Worm (Caenorhabditis elegans): ENCODE results near the gene mep-1.
A peak's percentile ranks its signal among the peaks of the same experiment; 100 is the strongest.

The mep-1 gene

DNA sequence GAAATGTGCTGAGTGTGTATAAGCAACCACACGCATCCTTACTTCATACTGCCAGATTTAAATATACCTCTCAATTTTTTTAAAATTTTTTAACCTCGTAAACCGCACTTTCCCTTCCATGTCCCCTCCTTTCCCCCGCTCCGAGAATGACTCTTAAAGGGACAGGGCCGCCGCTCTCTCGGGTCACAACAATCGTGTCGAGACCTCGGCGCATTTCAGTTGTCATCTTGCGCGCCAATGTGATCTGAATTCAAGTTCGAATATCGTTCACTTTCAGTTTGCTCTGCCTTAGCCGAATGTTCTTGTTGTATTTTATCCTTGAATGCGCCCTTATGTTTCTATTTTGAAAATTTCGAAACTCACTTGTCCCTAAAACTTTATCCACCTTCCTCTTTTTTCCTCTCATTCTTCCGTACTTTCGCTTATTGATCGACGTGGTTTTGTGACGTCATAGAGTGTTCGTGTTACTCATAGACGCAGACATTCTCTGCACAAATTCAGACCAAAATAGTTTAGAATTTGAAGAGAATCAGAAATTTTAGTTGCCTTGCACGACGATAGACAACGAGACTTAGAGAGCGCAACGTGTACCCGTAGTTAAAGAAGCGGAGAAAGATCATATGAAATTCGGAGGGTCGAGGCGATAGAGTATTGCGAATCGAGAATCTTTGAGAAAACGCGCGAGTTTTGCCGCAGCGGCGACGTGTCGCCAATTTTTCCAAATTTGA, 2.1 kb upstream of the mep-1 start (continued):
- peak; percentile 77 for TF ChIP-seq xbp-1 (tag; optimal IDR thresholded peaks at IDR 0.05)
- TF ChIP-seq hpl-2 (GFP tag; optimal IDR thresholded peaks at IDR 0.05) = peak; percentile 32
- peak; percentile 77 for TF ChIP-seq jun-1 (tag; optimal IDR thresholded peaks at IDR 0.05)
- peak; percentile 98 for TF ChIP-seq mep-1 (tag; optimal IDR thresholded peaks at IDR 0.05)
- no peak for TF ChIP-seq ceh-63 (GFP tag; optimal IDR thresholded peaks at IDR 0.05)
- no peak for TF ChIP-seq ets-5 (GFP tag; IDR thresholded peaks at IDR 0.05)
- TF ChIP-seq mdl-1 (tag; optimal IDR thresholded peaks at IDR 0.05) = peak in 1 of 2 experiments; percentile 66
- peak; percentile 25; the same call in 1 of the 2 replicates for TF ChIP-seq grh-1 (GFP tag; IDR thresholded peaks at IDR 0.05)
- peak; percentile 86 for TF ChIP-seq snu-23 (GFP tag; optimal IDR thresholded peaks at IDR 0.05)
- peak; percentile 50 for TF ChIP-seq lin-15B (tag; optimal IDR thresholded peaks at IDR 0.05)
- TF ChIP-seq skn-1 (tag; optimal IDR thresholded peaks at IDR 0.05) = peak; percentile 68
- peak in 1 of 2 experiments; percentile 32 for TF ChIP-seq egl-27 (tag; optimal IDR thresholded peaks at IDR 0.05)
- TF ChIP-seq dsc-1 (tag; optimal IDR thresholded peaks at IDR 0.05) = peak; percentile 57
- TF ChIP-seq ceh-88 (GFP tag; IDR thresholded peaks at IDR 0.05) = no peak; the same call in 1 of the 2 replicates
- no peak for TF ChIP-seq Y116A8C.19 (tag; optimal IDR thresholded peaks at IDR 0.05; ENCODE audit: borderline replicate concordance)
- TF ChIP-seq ceh-82 (tag; optimal IDR thresholded peaks at IDR 0.05) = peak; percentile 26 to 67 (median 37)
- TF ChIP-seq ceh-90 (tag; optimal IDR thresholded peaks at IDR 0.05) = no peak
- no peak for TF ChIP-seq lin-39 (tag; optimal IDR thresholded peaks at IDR 0.05)
- no peak for TF ChIP-seq sup-37 (GFP tag; optimal IDR thresholded peaks at IDR 0.05)
- TF ChIP-seq nhr-20 (tag; optimal IDR thresholded peaks at IDR 0.05) = peak; percentile 82
- peak; percentile 28 to 79 for TF ChIP-seq lin-35 (GFP tag; optimal IDR thresholded peaks at IDR 0.05)
- peak; percentile 70 for TF ChIP-seq nhr-11 (tag; optimal IDR thresholded peaks at IDR 0.05)
- peak; percentile 79 for TF ChIP-seq swsn-7 (tag; optimal IDR thresholded peaks at IDR 0.05)
- peak; percentile 63 for TF ChIP-seq irx-1 (tag; optimal IDR thresholded peaks at IDR 0.05)
- no peak for TF ChIP-seq alr-1 (tag; optimal IDR thresholded peaks at IDR 0.05; ENCODE audit: borderline replicate concordance)
- no peak for TF ChIP-seq F16B12.6 (tag; optimal IDR thresholded peaks at IDR 0.05)
- TF ChIP-seq lin-14 (GFP tag; optimal IDR thresholded peaks at IDR 0.05) = peak; percentile 95
- no peak for TF ChIP-seq sptf-1 (tag; optimal IDR thresholded peaks at IDR 0.05)
- TF ChIP-seq ceh-8 (GFP tag; optimal IDR thresholded peaks at IDR 0.05) = peak; percentile 48
- TF ChIP-seq nhr-84 (tag; optimal IDR thresholded peaks at IDR 0.05) = no peak
- no peak for TF ChIP-seq pag-3 (tag; optimal IDR thresholded peaks at IDR 0.05; ENCODE audit: borderline replicate concordance, insufficient read depth)
- TF ChIP-seq ama-1 (optimal IDR thresholded peaks at IDR 0.05) = peak; percentile 73
- peak; percentile 58 for TF ChIP-seq nhr-77 (tag; optimal IDR thresholded peaks at IDR 0.05)
- TF ChIP-seq hlh-4 (tag; optimal IDR thresholded peaks at IDR 0.05) = no peak
- TF ChIP-seq nhr-12 (tag; optimal IDR thresholded peaks at IDR 0.05) = no peak
- no peak for TF ChIP-seq ztf-11 (tag; optimal IDR thresholded peaks at IDR 0.05)
- TF ChIP-seq hlh-17 (GFP tag; optimal IDR thresholded peaks at IDR 0.05; ENCODE audit: borderline replicate concordance) = no peak
- no peak for TF ChIP-seq nhr-28 (tag; optimal IDR thresholded peaks at IDR 0.05)
- TF ChIP-seq nhr-237 (tag; optimal IDR thresholded peaks at IDR 0.05) = peak; percentile 56
- peak; percentile 71 to 78 for TF ChIP-seq lsy-2 (tag; optimal IDR thresholded peaks at IDR 0.05)
- TF ChIP-seq pqm-1 (tag; optimal IDR thresholded peaks at IDR 0.05) = no peak
- TF ChIP-seq ztf-4 (tag; optimal IDR thresholded peaks at IDR 0.05) = peak; percentile 71

DNA sequence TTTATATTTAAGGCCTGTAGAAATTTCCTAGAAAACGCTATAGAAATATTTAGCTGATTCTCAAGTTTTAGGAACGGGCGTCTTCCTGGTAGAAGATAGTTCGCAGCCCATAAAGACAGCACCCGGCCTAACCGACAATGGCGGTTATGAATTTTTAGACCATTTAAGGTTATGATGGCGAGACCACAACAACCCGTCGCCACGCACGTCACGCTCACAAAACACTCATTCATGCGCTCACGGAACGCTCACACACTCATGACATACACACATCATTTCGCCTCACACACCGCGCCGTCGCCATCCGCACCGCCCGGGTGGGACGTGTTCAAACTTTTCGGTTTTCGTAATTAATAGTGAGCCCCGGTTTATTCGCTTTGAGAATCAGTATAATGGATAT, 757 bp upstream of the mep-1 start:
- TF ChIP-seq lin-14 (GFP tag; optimal IDR thresholded peaks at IDR 0.05) = no peak
- TF ChIP-seq unc-86 (tag; optimal IDR thresholded peaks at IDR 0.05) = no peak
- no peak for TF ChIP-seq snpc-4 (tag; optimal IDR thresholded peaks at IDR 0.05)
- TF ChIP-seq ztf-4 (tag; optimal IDR thresholded peaks at IDR 0.05) = no peak
- no peak for TF ChIP-seq efl-3 (GFP tag; optimal IDR thresholded peaks at IDR 0.05)
- no peak for TF ChIP-seq nhr-71 (tag; optimal IDR thresholded peaks at IDR 0.05)
- no peak for TF ChIP-seq zag-1 (tag; optimal IDR thresholded peaks at IDR 0.05)
- TF ChIP-seq tlp-1 (tag; optimal IDR thresholded peaks at IDR 0.05) = no peak
- no peak for TF ChIP-seq nhr-237 (tag; optimal IDR thresholded peaks at IDR 0.05)
- TF ChIP-seq unc-130 (tag; optimal IDR thresholded peaks at IDR 0.05) = no peak
- TF ChIP-seq nhr-76 (tag; optimal IDR thresholded peaks at IDR 0.05) = no peak
- TF ChIP-seq ceh-82 (tag; optimal IDR thresholded peaks at IDR 0.05) = no peak
- TF ChIP-seq efl-1 (optimal IDR thresholded peaks at IDR 0.05) = no peak
- TF ChIP-seq efl-1 (GFP tag; optimal IDR thresholded peaks at IDR 0.05 in 1 of 2) = peak in 1 of 2 experiments; percentile 45
- no peak for TF ChIP-seq alr-1 (tag; optimal IDR thresholded peaks at IDR 0.05; ENCODE audit: borderline replicate concordance)
- TF ChIP-seq nhr-12 (tag; optimal IDR thresholded peaks at IDR 0.05) = no peak
- TF ChIP-seq blmp-1 (tag; optimal IDR thresholded peaks at IDR 0.05) = peak; percentile 7
- TF ChIP-seq nhr-90 (tag; optimal IDR thresholded peaks at IDR 0.05; ENCODE audit: poor library complexity) = no peak

Measured in whole organism, L1 larva.